Worm (Caenorhabditis elegans) whole organism, mixed stage, embryonic: ENCODE measurements around the gene srw-54.

Experiments used
- cnd-1 ChIP-seq: fragments of 200-800 bp; sonication (Bioruptor generic); optimal IDR thresholded peaks from 2 replicates; lab custom pipeline; 2018; ENCODE audit warnings: mild to moderate bottlenecking, missing genetic modification characterization, missing compliant biosample characterization
- nhr-28 ChIP-seq: fragments of 150-350 bp; optimal IDR thresholded peaks from 2 replicates; lab custom pipeline; 2014; ENCODE audit warnings: missing biosample characterization, missing genetic modification characterization
- snpc-4 ChIP-seq: fragments of 150-350 bp; optimal IDR thresholded peaks from 2 replicates; lab custom pipeline; 2014; ENCODE audit warnings: missing biosample characterization, missing genetic modification characterization
- sptf-1 ChIP-seq: sonication (generic microtip); optimal IDR thresholded peaks from 2 replicates; lab custom pipeline; 2017; ENCODE audit warnings: mild to moderate bottlenecking, missing genetic modification characterization, moderate library complexity, missing compliant biosample characterization
- unc-62 ChIP-seq: fragments of 150-350 bp; optimal IDR thresholded peaks from 2 replicates; lab custom pipeline; 2014; ENCODE audit warnings: missing biosample characterization, missing genetic modification reagents, missing genetic modification characterization
- ztf-11 ChIP-seq: fragments of 150-350 bp; optimal IDR thresholded peaks from 2 replicates; lab custom pipeline; 2014; ENCODE audit warnings: missing biosample characterization, missing genetic modification characterization

- no peak for TF ChIP-seq cnd-1 (tag; lab: Kevin White, UChicago)
- no peak for TF ChIP-seq unc-62 (GFP tag; lab: Kevin White, UChicago)
- no peak for TF ChIP-seq nhr-28 (tag; lab: Kevin White, UChicago)
- no peak for TF ChIP-seq sptf-1 (tag; lab: Kevin White, UChicago)
- no peak for TF ChIP-seq ztf-11
- TF ChIP-seq snpc-4: no peak
Measured at ce11 chrV:16596102-16596501, 15.0 kb upstream of the srw-54 start.
